Fruit fly (Drosophila melanogaster): ENCODE measurements around the gene FoxK.
A peak's percentile ranks its signal among the peaks of the same experiment; 100 is the strongest.

The FoxK gene

dm6 chr3L:11097982-11098663, 22.5 kb downstream of the FoxK start, which contains the start of the genes Irbp18 and APP-BP1 (continued):
- TF ChIP-seq phol (tag; optimal IDR thresholded peaks at IDR 0.05): peak; percentile 93
- peak; percentile 93 for TF ChIP-seq HHEX (GFP tag; optimal IDR thresholded peaks at IDR 0.05)
- TF ChIP-seq dan (GFP tag; IDR thresholded peaks at IDR 0.05): no peak
- no peak for TF ChIP-seq HLH4C (GFP tag; IDR thresholded peaks at IDR 0.05; ENCODE audit: partially characterized antibody)
- TF ChIP-seq oc (tag; optimal IDR thresholded peaks at IDR 0.05): peak; percentile 76
- TF ChIP-seq Mrtf (GFP tag; IDR thresholded peaks at IDR 0.05): peak; percentile 81
- TF ChIP-seq Max (GFP tag; optimal IDR thresholded peaks at IDR 0.05): peak; percentile 97
- TF ChIP-seq scrt (GFP tag; optimal IDR thresholded peaks at IDR 0.05): peak; percentile 91
- TF ChIP-seq tin (GFP tag; optimal IDR thresholded peaks at IDR 0.05): peak; percentile 94
- peak; percentile 92 for TF ChIP-seq PHDP (tag; optimal IDR thresholded peaks at IDR 0.05)
- TF ChIP-seq onecut (GFP tag; IDR thresholded peaks at IDR 0.05): peak; percentile 65
- peak; percentile 84 for TF ChIP-seq CG6254 (GFP tag; optimal IDR thresholded peaks at IDR 0.05)
- TF ChIP-seq sima (GFP tag; optimal IDR thresholded peaks at IDR 0.05): peak; percentile 41
- peak; percentile 74 for TF ChIP-seq NFAT (GFP tag; IDR thresholded peaks at IDR 0.05)
- peak; percentile 89 for TF ChIP-seq fd96Cb (tag; optimal IDR thresholded peaks at IDR 0.05)
- peak; percentile 86 for TF ChIP-seq dmrt11E (tag; optimal IDR thresholded peaks at IDR 0.05)
- TF ChIP-seq cas (GFP tag; IDR thresholded peaks at IDR 0.05): peak; percentile 32; the same call in 1 of the 2 replicates
- peak; percentile 93 for TF ChIP-seq NC2β (GFP tag; optimal IDR thresholded peaks at IDR 0.05)
- peak; percentile 78 for TF ChIP-seq Nf-YB (GFP tag; optimal IDR thresholded peaks at IDR 0.05)
- TF ChIP-seq Sox100B (GFP tag; optimal IDR thresholded peaks at IDR 0.05): peak; percentile 94
- TF ChIP-seq E2f1 (GFP tag; IDR thresholded peaks at IDR 0.05): peak; percentile 90
- peak; percentile 87 for TF ChIP-seq seq (GFP tag; IDR thresholded peaks at IDR 0.05)
- TF ChIP-seq CG10654 (GFP tag; optimal IDR thresholded peaks at IDR 0.05): peak; percentile 93
- peak; percentile 89 for TF ChIP-seq CG9932 (GFP tag; IDR thresholded peaks at IDR 0.05)
- TF ChIP-seq psq (GFP tag; optimal IDR thresholded peaks at IDR 0.05): peak; percentile 86
- TF ChIP-seq mam (GFP tag; optimal IDR thresholded peaks at IDR 0.05): peak; percentile 96
- TF ChIP-seq Hr78 (GFP tag; optimal IDR thresholded peaks at IDR 0.05): peak in 1 of 2 experiments; percentile 54
- peak; percentile 91 for TF ChIP-seq so (GFP tag; IDR thresholded peaks at IDR 0.05)
- peak; percentile 54; the same call in 1 of the 2 replicates for TF ChIP-seq toy (GFP tag; IDR thresholded peaks at IDR 0.05)
- peak; percentile 84 for TF ChIP-seq ara (GFP tag; IDR thresholded peaks at IDR 0.05)
- peak; percentile 90 for TF ChIP-seq CG13424 (tag; optimal IDR thresholded peaks at IDR 0.05)
- TF ChIP-seq D (optimal IDR thresholded peaks at IDR 0.05): no peak
- TF ChIP-seq D (GFP tag; optimal IDR thresholded peaks at IDR 0.05): peak; percentile 92
- TF ChIP-seq CG6272 (GFP tag; IDR thresholded peaks at IDR 0.05): peak; percentile 92
- TF ChIP-seq crp (GFP tag; optimal IDR thresholded peaks at IDR 0.05): peak; percentile 92 to 95
- peak; percentile 86 for TF ChIP-seq CG9215 (GFP tag; IDR thresholded peaks at IDR 0.05)
- peak; percentile 93 for TF ChIP-seq CG10543 (GFP tag; optimal IDR thresholded peaks at IDR 0.05)
- peak; percentile 82 for TF ChIP-seq Nf-YC (tag; optimal IDR thresholded peaks at IDR 0.05)
- TF ChIP-seq gro (GFP tag; optimal IDR thresholded peaks at IDR 0.05): peak; percentile 96
- TF ChIP-seq hbn (GFP tag; IDR thresholded peaks at IDR 0.05; ENCODE audit: partially characterized antibody): 0 out of 2 replicates have a peak, but pooled peaks have one; percentile 25
- TF ChIP-seq hb (GFP tag; IDR thresholded peaks at IDR 0.05; ENCODE audit: partially characterized antibody): no peak
- TF ChIP-seq mld (GFP tag; IDR thresholded peaks at IDR 0.05; ENCODE audit: partially characterized antibody): no peak
- peak; percentile 94 for TF ChIP-seq CG1602 (GFP tag; optimal IDR thresholded peaks at IDR 0.05)
- TF ChIP-seq CG15601 (tag; optimal IDR thresholded peaks at IDR 0.05): peak; percentile 76
- peak; percentile 68; the same call in 1 of the 2 replicates for TF ChIP-seq CG11085 (GFP tag; IDR thresholded peaks at IDR 0.05)
- peak; percentile 94 for TF ChIP-seq CG16863 (GFP tag; optimal IDR thresholded peaks at IDR 0.05)
- no peak for TF ChIP-seq CG7745 (tag; optimal IDR thresholded peaks at IDR 0.05)
- TF ChIP-seq maf-S (GFP tag; optimal IDR thresholded peaks at IDR 0.05): peak; percentile 94
- no peak for TF ChIP-seq CG42726 (GFP tag; IDR thresholded peaks at IDR 0.05; ENCODE audit: partially characterized antibody)
